Worm (Caenorhabditis elegans): ENCODE data around the gene F17C11.12.

Gene F17C11.12

ce11 chrV:10965501-10965900 is 28.8 kb upstream of the F17C11.12 start, which contains the start of the genes ctf-4 and eef-1G (continued):
- TF ChIP-seq saeg-2 (GFP tag; IDR thresholded peaks at IDR 0.05) = peak; percentile 87
- peak; percentile 83 for TF ChIP-seq ama-1 (optimal IDR thresholded peaks at IDR 0.05)
- peak; percentile 82 for TF ChIP-seq nhr-10 (tag; optimal IDR thresholded peaks at IDR 0.05)
- peak; percentile 31 for TF ChIP-seq set-16 (GFP tag; IDR thresholded peaks at IDR 0.05)
- peak; percentile 77 for TF ChIP-seq lin-15B (tag; optimal IDR thresholded peaks at IDR 0.05)
- TF ChIP-seq ZK546.5 (tag; optimal IDR thresholded peaks at IDR 0.05) = peak in 1 of 2 experiments; percentile 67
- peak; percentile 86 for TF ChIP-seq F37D6.2 (tag; optimal IDR thresholded peaks at IDR 0.05)
- peak; percentile 74 for TF ChIP-seq dmd-9 (GFP tag; IDR thresholded peaks at IDR 0.05)
- TF ChIP-seq ceh-62 (tag; optimal IDR thresholded peaks at IDR 0.05) = no peak
- TF ChIP-seq F26F4.8 (GFP tag; conservative IDR thresholded peaks at IDR 0.05) = no peak
- peak; percentile 87 for TF ChIP-seq arid-1 (GFP tag; conservative IDR thresholded peaks at IDR 0.05)
- peak; percentile 94 for TF ChIP-seq lin-1 (GFP tag; IDR thresholded peaks at IDR 0.05)
- TF ChIP-seq pqm-1 (tag; optimal IDR thresholded peaks at IDR 0.05) = peak; percentile 78
- TF ChIP-seq nhr-42 (GFP tag; IDR thresholded peaks at IDR 0.05) = peak; percentile 87; the same call in 1 of the 2 replicates
- 0 out of 2 replicates have a peak, but pooled peaks have one; percentile 23 for TF ChIP-seq nhr-41 (GFP tag; IDR thresholded peaks at IDR 0.05)
- TF ChIP-seq vab-7 (GFP tag; IDR thresholded peaks at IDR 0.05) = peak; percentile 64
- TF ChIP-seq nhr-28 (tag; optimal IDR thresholded peaks at IDR 0.05) = peak; percentile 97
- peak; percentile 73; the same call in 1 of the 2 replicates for TF ChIP-seq Y75B8A.6 (GFP tag; IDR thresholded peaks at IDR 0.05)
- peak; percentile 60; the same call in 1 of the 2 replicates for TF ChIP-seq egl-43 (GFP tag; IDR thresholded peaks at IDR 0.05)
- TF ChIP-seq hlh-30 (tag; optimal IDR thresholded peaks at IDR 0.05; ENCODE audit: insufficient read depth) = peak; percentile 91
- no peak for TF ChIP-seq Y105C5A.15 (GFP tag; IDR thresholded peaks at IDR 0.05)
- TF ChIP-seq spr-3 (GFP tag; optimal IDR thresholded peaks at IDR 0.05) = peak; percentile 66
- peak; percentile 87; the same call in 1 of the 2 replicates for TF ChIP-seq madf-9 (GFP tag; conservative IDR thresholded peaks at IDR 0.05)
- peak; percentile 94 for TF ChIP-seq nhr-48 (tag; optimal IDR thresholded peaks at IDR 0.05)
- TF ChIP-seq zfp-3 (GFP tag; conservative IDR thresholded peaks at IDR 0.05) = peak; percentile 83
- TF ChIP-seq ceh-82 (tag; optimal IDR thresholded peaks at IDR 0.05) = no peak
- TF ChIP-seq mdl-1 (tag; optimal IDR thresholded peaks at IDR 0.05) = peak in 1 of 2 experiments; percentile 76
- TF ChIP-seq zfp-2 (tag; optimal IDR thresholded peaks at IDR 0.05) = peak; percentile 84
- TF ChIP-seq dve-1 (tag; optimal IDR thresholded peaks at IDR 0.05; ENCODE audit: insufficient read depth) = peak; percentile 98
- TF ChIP-seq Y48G9A.11 (GFP tag; IDR thresholded peaks at IDR 0.05) = peak; percentile 7; the same call in 1 of the 2 replicates
- peak; percentile 93 for TF ChIP-seq mes-2 (tag; optimal IDR thresholded peaks at IDR 0.05; ENCODE audit: poor library complexity, severe bottlenecking)
- peak; percentile 12 for TF ChIP-seq nhr-237 (tag; optimal IDR thresholded peaks at IDR 0.05)
- no peak for TF ChIP-seq daf-12 (tag; optimal IDR thresholded peaks at IDR 0.05)
- TF ChIP-seq php-3 (GFP tag; IDR thresholded peaks at IDR 0.05) = peak; percentile 82
- TF ChIP-seq nhr-77 (tag; optimal IDR thresholded peaks at IDR 0.05) = peak; percentile 98
- peak; percentile 92 for TF ChIP-seq pha-4 (GFP tag; IDR thresholded peaks at IDR 0.05)
- TF ChIP-seq pha-4 (tag; optimal IDR thresholded peaks at IDR 0.05) = peak; percentile 100
- TF ChIP-seq nhr-76 (tag; optimal IDR thresholded peaks at IDR 0.05) = peak; percentile 18
- peak; percentile 92 for TF ChIP-seq duxl-1 (tag; optimal IDR thresholded peaks at IDR 0.05; ENCODE audit: poor library complexity)
- TF ChIP-seq madf-5 (GFP tag; IDR thresholded peaks at IDR 0.05) = no peak
- TF ChIP-seq hif-1 (tag; optimal IDR thresholded peaks at IDR 0.05) = peak; percentile 62 to 84
- peak; percentile 71; the same call in 1 of the 2 replicates for TF ChIP-seq snpc-1.2 (GFP tag; IDR thresholded peaks at IDR 0.05)
- TF ChIP-seq F44E2.7 (GFP tag; IDR thresholded peaks at IDR 0.05) = no peak
- TF ChIP-seq aha-1 (tag) = peak; percentile 99

All from whole organism, L4 larva.